Worm (Caenorhabditis elegans) whole organism, late embryonic: Measurements from ENCODE around the gene toca-2.

ENCODE experiments used
- C08G9.2 ChIP-seq: sonication (generic microtip); optimal IDR thresholded peaks from 2 replicates; lab custom pipeline; 2016; ENCODE audit warnings: mild to moderate bottlenecking, missing genetic modification characterization, moderate library complexity, missing compliant biosample characterization
- F13H6.1 ChIP-seq: sonication (generic microtip); optimal IDR thresholded peaks from 2 replicates; lab custom pipeline; 2016; ENCODE audit warnings: missing genetic modification characterization, missing compliant biosample characterization
- K02D7.2 ChIP-seq: sonication (generic microtip); optimal IDR thresholded peaks from 2 replicates; lab custom pipeline; 2017; ENCODE audit warnings: mild to moderate bottlenecking, missing genetic modification characterization, missing compliant biosample characterization
- K09A11.1 ChIP-seq: sonication (generic microtip); optimal IDR thresholded peaks from 2 replicates; lab custom pipeline; 2017; ENCODE audit warnings: antibody characterized with exemption, mild to moderate bottlenecking, missing genetic modification characterization, missing compliant biosample characterization; ENCODE audit not compliant: insufficient read depth
- Y22D7AL.16 ChIP-seq: sonication (generic microtip); optimal IDR thresholded peaks from 2 replicates; lab custom pipeline; 2016; ENCODE audit warnings: missing genetic modification characterization, missing compliant biosample characterization
- ahr-1 ChIP-seq: sonication (generic microtip); optimal IDR thresholded peaks from 2 replicates; lab custom pipeline; 2016; ENCODE audit warnings: missing genetic modification characterization, missing compliant biosample characterization
- ceh-14 ChIP-seq: sonication (generic microtip); optimal IDR thresholded peaks from 2 replicates; lab custom pipeline; 2016; ENCODE audit warnings: missing genotype, missing genetic modification characterization, missing compliant biosample characterization
- ceh-18 ChIP-seq: sonication (generic microtip); optimal IDR thresholded peaks from 2 replicates; lab custom pipeline; 2016; ENCODE audit warnings: missing genetic modification characterization, missing compliant biosample characterization
- ceh-19 ChIP-seq: fragments of 200-800 bp; sonication (Bioruptor generic); optimal IDR thresholded peaks from 2 replicates; lab custom pipeline; 2018; ENCODE audit warnings: mild to moderate bottlenecking, missing genetic modification characterization, missing compliant biosample characterization
- ceh-31 ChIP-seq: sonication (generic microtip); optimal IDR thresholded peaks from 2 replicates; lab custom pipeline; 2016; ENCODE audit warnings: missing genetic modification characterization, missing compliant biosample characterization
- ceh-45 ChIP-seq: fragments of 200-800 bp; sonication (Bioruptor generic); IDR thresholded peaks from 2 replicates; pipeline ENCODE4 v1.3.6; 2022; ENCODE audit warnings: missing genetic modification reagents, missing genetic modification characterization, missing compliant biosample characterization
- ceh-48 ChIP-seq: sonication (generic microtip); optimal IDR thresholded peaks from 2 replicates; lab custom pipeline; 2016; ENCODE audit warnings: missing genetic modification characterization, inconsistent platforms, missing compliant biosample characterization
- ceh-9 ChIP-seq: sonication (generic microtip); optimal IDR thresholded peaks from 2 replicates; lab custom pipeline; 2016; ENCODE audit warnings: mild to moderate bottlenecking, missing genetic modification characterization, inconsistent platforms, missing compliant biosample characterization
- che-1 ChIP-seq: sonication (generic microtip); optimal IDR thresholded peaks from 2 replicates; lab custom pipeline; 2016; ENCODE audit warnings: mild to moderate bottlenecking, missing genetic modification characterization, missing compliant biosample characterization
- elt-2 ChIP-seq: sonication (generic microtip); optimal IDR thresholded peaks from 2 replicates; lab custom pipeline; 2016; ENCODE audit warnings: missing genetic modification reagents, missing genetic modification characterization, missing compliant biosample characterization
- elt-4 ChIP-seq: sonication (generic microtip); optimal IDR thresholded peaks from 2 replicates; lab custom pipeline; 2016; ENCODE audit warnings: missing genetic modification characterization, missing compliant biosample characterization
- fkh-10 ChIP-seq: fragments of 150-350 bp; optimal IDR thresholded peaks from 2 replicates; lab custom pipeline; 2014; ENCODE audit warnings: missing biosample characterization, missing genetic modification reagents, missing genetic modification characterization
- fkh-6 ChIP-seq: sonication (generic microtip); optimal IDR thresholded peaks from 2 replicates; lab custom pipeline; 2016; ENCODE audit warnings: missing genetic modification characterization, missing compliant biosample characterization
- hlh-30 ChIP-seq: sonication (generic microtip); optimal IDR thresholded peaks from 2 replicates; lab custom pipeline; 2017; ENCODE audit warnings: antibody characterized with exemption, missing genetic modification characterization, missing compliant biosample characterization; ENCODE audit not compliant: insufficient read depth
- lim-6 ChIP-seq: sonication (generic microtip); optimal IDR thresholded peaks from 2 replicates; lab custom pipeline; 2016; ENCODE audit warnings: missing genetic modification characterization, missing compliant biosample characterization
- lin-11 ChIP-seq: fragments of 200-800 bp; sonication (Bioruptor generic); optimal IDR thresholded peaks from 2 replicates; lab custom pipeline; 2018; ENCODE audit warnings: mild to moderate bottlenecking, missing genetic modification characterization, missing compliant biosample characterization
- mec-3 ChIP-seq: sonication (generic microtip); optimal IDR thresholded peaks from 2 replicates; lab custom pipeline; 2016; ENCODE audit warnings: borderline replicate concordance, missing genetic modification characterization, missing compliant biosample characterization
- nfya-1 ChIP-seq: sonication (generic microtip); optimal IDR thresholded peaks from 2 replicates; lab custom pipeline; 2017; ENCODE audit warnings: missing genetic modification characterization, mild to moderate bottlenecking, missing compliant biosample characterization, antibody characterized with exemption, moderate library complexity
- nhr-232 ChIP-seq: sonication (generic microtip); optimal IDR thresholded peaks from 2 replicates; lab custom pipeline; 2016; ENCODE audit warnings: missing genetic modification characterization, missing compliant biosample characterization
- pha-2 ChIP-seq: sonication (generic microtip); optimal IDR thresholded peaks from 2 replicates; lab custom pipeline; 2017; ENCODE audit warnings: mild to moderate bottlenecking, missing genetic modification characterization, missing compliant biosample characterization
- pros-1 ChIP-seq: fragments of 150-350 bp; optimal IDR thresholded peaks from 2 replicates; lab custom pipeline; 2014; ENCODE audit warnings: missing biosample characterization, missing genetic modification reagents, missing genetic modification characterization
- rnt-1 ChIP-seq: sonication (generic microtip); optimal IDR thresholded peaks from 2 replicates; lab custom pipeline; 2016; ENCODE audit warnings: missing genetic modification characterization, missing compliant biosample characterization
- sdc-2 ChIP-seq: sonication (generic microtip); optimal IDR thresholded peaks from 2 replicates; lab custom pipeline; 2016; ENCODE audit warnings: missing genotype, missing genetic modification characterization, missing compliant biosample characterization
- sox-2 ChIP-seq: fragments of 200-800 bp; sonication (Bioruptor generic); IDR thresholded peaks from 2 replicates; pipeline ENCODE4 v1.3.6; 2022; ENCODE audit warnings: missing genetic modification reagents, missing genetic modification characterization, missing compliant biosample characterization
- unc-55 ChIP-seq: sonication (generic microtip); optimal IDR thresholded peaks from 2 replicates; lab custom pipeline; 2017; ENCODE audit warnings: missing biosample characterization, missing genetic modification reagents, missing genetic modification characterization
- zip-5 ChIP-seq: sonication (generic microtip); optimal IDR thresholded peaks from 2 replicates; lab custom pipeline; 2016; ENCODE audit warnings: missing genetic modification characterization, missing compliant biosample characterization

toca-2 gene

DNA sequence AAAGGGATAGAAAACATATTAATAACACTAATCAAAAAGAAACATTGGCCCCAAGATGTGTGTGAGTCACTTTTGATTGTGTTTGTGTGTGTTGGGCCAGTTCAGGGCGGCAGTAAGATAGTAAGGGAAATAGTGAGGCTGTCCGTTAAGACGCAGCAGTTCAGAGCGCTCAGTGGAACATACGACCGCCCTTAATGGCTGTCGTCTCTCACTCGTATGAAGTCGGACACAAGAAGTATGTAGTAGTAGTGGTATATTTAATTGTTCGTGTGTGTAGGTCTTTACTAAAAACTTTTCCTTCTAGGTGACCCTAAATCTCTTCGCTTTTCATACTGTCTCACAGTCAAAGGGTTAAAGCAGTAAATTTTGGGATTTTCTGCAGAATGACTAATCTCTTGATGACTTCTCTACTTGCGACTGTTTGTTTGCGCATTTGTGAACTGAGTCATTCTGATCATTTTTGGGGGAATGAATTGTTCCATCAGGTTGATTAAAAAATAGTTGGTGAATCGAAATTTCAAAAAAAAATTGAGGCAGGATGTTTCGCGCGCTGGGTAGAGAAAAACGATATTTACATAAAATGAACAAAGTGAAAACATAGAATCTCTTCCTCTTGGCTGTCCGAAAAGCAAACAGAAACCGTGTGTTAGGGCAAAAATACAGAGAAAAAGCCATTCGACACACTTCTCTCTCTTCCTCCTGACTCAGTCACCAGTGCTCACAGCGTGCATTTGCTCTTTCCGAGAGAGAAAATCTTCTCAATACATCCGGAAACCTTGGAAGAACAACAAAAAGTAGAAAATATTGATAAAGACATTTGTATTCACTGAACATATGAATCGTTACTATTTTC lies 7.8 kb downstream of the toca-2 start:
- no peak for TF ChIP-seq sox-2
- no peak for TF ChIP-seq rnt-1
- no peak for TF ChIP-seq ceh-14
- no peak for TF ChIP-seq ceh-48 (tag; lab: Kevin White, UChicago)
- no peak for TF ChIP-seq ceh-9 (tag; lab: Kevin White, UChicago)
- no peak for TF ChIP-seq che-1 (tag; lab: Kevin White, UChicago)

DNA sequence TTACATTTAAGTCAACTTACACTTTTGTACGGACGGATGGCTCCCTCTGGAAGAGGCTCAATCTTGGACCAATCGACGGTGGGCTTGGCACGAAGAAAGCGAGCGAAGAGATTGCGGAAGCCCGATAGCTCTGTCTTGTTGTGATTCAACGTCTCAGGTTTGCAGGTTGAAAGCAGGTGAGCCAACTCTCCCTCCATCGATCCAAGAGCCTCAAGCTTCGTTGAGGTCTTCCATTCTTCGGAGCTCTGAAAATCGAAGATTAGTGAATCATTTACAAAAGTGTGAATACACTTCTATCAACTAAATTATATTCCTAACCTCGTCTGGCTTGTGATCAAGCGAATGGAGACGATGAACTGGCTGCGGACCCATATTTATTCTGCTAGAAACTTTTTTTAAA lies 10.1 kb downstream of the toca-2 start:
- no peak for TF ChIP-seq hlh-30
- no peak for TF ChIP-seq mec-3
- no peak for TF ChIP-seq elt-4 (tag; lab: Kevin White, UChicago)
- TF ChIP-seq nhr-232 (tag; lab: Kevin White, UChicago): no peak
- TF ChIP-seq nfya-1 (tag; lab: Kevin White, UChicago): no peak
- no peak for TF ChIP-seq fkh-10 (GFP tag; lab: Kevin White, UChicago)
- no peak for TF ChIP-seq ceh-19 (GFP tag; lab: Kevin White, UChicago)
- TF ChIP-seq ceh-45 (GFP tag; lab: Robert Waterston, UW): no peak
- no peak for TF ChIP-seq ceh-31 (tag; lab: Kevin White, UChicago)
- no peak for TF ChIP-seq unc-55 (GFP tag; lab: Kevin White, UChicago)
- TF ChIP-seq sox-2: no peak
- TF ChIP-seq pros-1 (tag; lab: Kevin White, UChicago): no peak
- TF ChIP-seq lim-6 (tag; lab: Kevin White, UChicago): no peak
- TF ChIP-seq zip-5 (tag; lab: Kevin White, UChicago): no peak
- no peak for TF ChIP-seq pha-2 (tag; lab: Kevin White, UChicago)
- TF ChIP-seq C08G9.2 (tag; lab: Kevin White, UChicago): no peak
- TF ChIP-seq K02D7.2 (tag; lab: Kevin White, UChicago): no peak
- TF ChIP-seq Y22D7AL.16 (tag; lab: Kevin White, UChicago): no peak

ce11 chrIII:13766704-13767323 lies 11.1 kb downstream of the toca-2 start:
- TF ChIP-seq unc-55 (GFP tag; lab: Kevin White, UChicago): peak; percentile 16
- no peak for TF ChIP-seq sdc-2 (tag; lab: Kevin White, UChicago)
- TF ChIP-seq elt-2 (tag; lab: Kevin White, UChicago): peak; percentile 95

DNA sequence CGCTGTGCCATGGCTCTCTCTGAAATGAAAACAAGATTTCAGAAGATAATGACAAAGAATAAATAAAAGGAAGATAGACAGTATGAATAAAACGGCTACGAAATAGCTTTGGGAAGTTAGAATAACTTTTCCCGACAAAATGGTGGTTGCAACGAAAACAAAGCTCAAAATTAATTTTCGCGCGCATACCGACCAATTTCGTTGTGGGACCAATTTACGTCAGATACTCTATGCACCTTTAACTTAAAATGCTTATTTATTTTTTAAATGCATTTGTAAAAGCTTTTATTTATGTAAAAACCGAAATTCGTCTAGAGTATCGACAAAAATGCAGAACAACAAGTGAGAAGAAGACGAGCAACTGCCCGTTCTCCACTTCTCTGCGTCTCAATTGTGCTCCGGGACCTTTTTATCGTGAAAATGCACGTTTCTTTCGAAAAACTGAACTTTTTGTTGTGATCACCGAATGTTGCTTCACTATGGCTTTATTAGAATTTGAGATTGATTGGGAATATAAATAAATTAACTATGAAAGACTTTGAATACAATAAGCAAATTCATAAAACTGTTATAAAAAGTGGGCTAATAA lies 12.5 kb downstream of the toca-2 start, which contains the start of gene rml-1:
TSS of gene rml-1 (minus strand) at position 19 of the 589 bp plus-strand sequence.
- no peak for TF ChIP-seq pros-1 (tag; lab: Kevin White, UChicago)
- TF ChIP-seq C08G9.2 (tag; lab: Kevin White, UChicago): no peak
- TF ChIP-seq F13H6.1 (tag; lab: Kevin White, UChicago): no peak
- no peak for TF ChIP-seq ahr-1 (tag; lab: Kevin White, UChicago)
- no peak for TF ChIP-seq Y22D7AL.16 (tag; lab: Kevin White, UChicago)
- no peak for TF ChIP-seq lin-11 (tag; lab: Kevin White, UChicago)
- TF ChIP-seq sdc-2 (tag; lab: Kevin White, UChicago): no peak
- TF ChIP-seq ceh-18 (tag; lab: Kevin White, UChicago): no peak
- TF ChIP-seq nhr-232 (tag; lab: Kevin White, UChicago): no peak
- TF ChIP-seq K09A11.1 (tag; lab: Kevin White, UChicago): no peak
- no peak for TF ChIP-seq fkh-6
